Fruit fly (Drosophila melanogaster): Measurements from ENCODE around the gene rogdi.

DNA sequence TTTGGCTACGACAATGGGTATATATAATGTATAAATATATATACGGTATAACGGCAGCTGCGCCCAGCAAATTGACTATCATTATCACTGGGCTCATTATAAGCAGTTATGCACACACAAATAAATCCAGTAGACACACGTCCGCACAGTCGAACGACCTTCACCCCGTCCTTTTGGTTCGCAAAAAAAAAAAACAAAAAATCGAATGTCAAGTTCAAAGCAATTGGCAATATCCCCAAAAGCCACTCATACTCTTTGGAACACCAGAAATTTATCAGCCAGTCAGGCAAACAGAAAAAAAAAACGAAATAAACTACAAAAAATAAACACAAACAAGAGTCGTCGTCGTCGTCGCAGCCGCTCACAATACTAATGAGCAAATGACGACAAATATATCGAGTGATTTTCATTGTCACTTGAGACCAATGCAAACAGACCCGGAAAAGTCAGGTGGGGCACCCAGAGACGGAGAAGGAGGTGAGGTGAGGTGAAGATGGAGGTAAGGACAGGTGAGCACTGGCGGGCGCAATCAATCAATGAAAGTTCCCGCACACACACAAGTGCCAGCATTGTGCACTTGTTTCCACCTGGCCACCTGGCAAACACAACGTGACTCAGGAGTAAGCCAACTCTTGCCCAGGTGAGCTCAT, 44.4 kb upstream of the rogdi start:
- no peak for TF ChIP-seq Myc (optimal IDR thresholded peaks at IDR 0.05)
- TF ChIP-seq insv (optimal IDR thresholded peaks at IDR 0.05), result no peak
- TF ChIP-seq h (optimal IDR thresholded peaks at IDR 0.05), result no peak

All from Kc167 (cell line).